Worm (Caenorhabditis elegans) whole organism, young adult: ENCODE data around the gene mrpl-36.

Experiments
- B0035.1 ChIP-seq: sonication (generic microtip); optimal IDR thresholded peaks from 2 replicates; lab custom pipeline; 2016; ENCODE audit warnings: missing genetic modification characterization, mild to moderate bottlenecking, missing compliant biosample characterization, missing genotype, missing genetic modification reagents
- B0336.3 ChIP-seq: fragments of 200-800 bp; sonication (Bioruptor generic); IDR thresholded peaks from 2 replicates; pipeline ENCODE4 v1.3.6; 2022; ENCODE audit warnings: missing genetic modification characterization, missing compliant biosample characterization
- C06A6.2 ChIP-seq: fragments of 200-800 bp; sonication (Bioruptor generic); conservative IDR thresholded peaks from 2 replicates; pipeline ENCODE4 v1.3.6; 2022; ENCODE audit warnings: missing genetic modification characterization, missing compliant biosample characterization
- F23B12.7 ChIP-seq: sonication (generic microtip); optimal IDR thresholded peaks from 2 replicates; lab custom pipeline; 2017; ENCODE audit warnings: missing genetic modification characterization, mild to moderate bottlenecking, missing compliant biosample characterization, antibody characterized with exemption, moderate library complexity; ENCODE audit not compliant: insufficient read depth
- F39B2.1 ChIP-seq: fragments of 200-800 bp; sonication (Bioruptor generic); IDR thresholded peaks from 2 replicates; pipeline ENCODE4 v1.3.6; 2022; ENCODE audit warnings: missing genetic modification reagents, missing genetic modification characterization, missing compliant biosample characterization
- K11D2.4 ChIP-seq: fragments of 200-800 bp; sonication (Bioruptor generic); IDR thresholded peaks from 2 replicates; pipeline ENCODE4 v1.3.6; 2022; ENCODE audit warnings: missing genetic modification reagents, missing genetic modification characterization, missing compliant biosample characterization
- Y95B8A.8 ChIP-seq: fragments of 200-800 bp; sonication (Bioruptor generic); IDR thresholded peaks from 2 replicates; pipeline ENCODE4 v1.3.6; 2022; ENCODE audit warnings: missing genetic modification reagents, missing genetic modification characterization, missing compliant biosample characterization
- akir-1 ChIP-seq: fragments of 200-800 bp; sonication (Bioruptor generic); optimal IDR thresholded peaks from 2 replicates; lab custom pipeline; 2018; ENCODE audit warnings: mild to moderate bottlenecking, missing genetic modification characterization, moderate library complexity, missing compliant biosample characterization
- ama-1 ChIP-seq, 3 experiments: fragments of 150-350 bp in 1 of 3; sonication (generic microtip) in 2 of 3; optimal IDR thresholded peaks; 2 replicates each; lab custom pipeline; 2014 to 2018; ENCODE audit warnings: missing biosample characterization in 2 of 3, missing genetic modification characterization in 2 of 3, missing genetic modification reagents in 2 of 3
- atf-7 ChIP-seq: sonication (generic microtip); optimal IDR thresholded peaks from 2 replicates; lab custom pipeline; 2017; ENCODE audit warnings: mild to moderate bottlenecking, missing genetic modification characterization, missing compliant biosample characterization
- athp-1 ChIP-seq: sonication (generic microtip); optimal IDR thresholded peaks from 2 replicates; lab custom pipeline; 2017; ENCODE audit warnings: mild to moderate bottlenecking, missing genetic modification characterization, missing compliant biosample characterization
- bed-1 ChIP-seq: fragments of 200-800 bp; sonication (Bioruptor generic); IDR thresholded peaks from 2 replicates; pipeline ENCODE4 v1.3.6; 2022; ENCODE audit warnings: missing genetic modification reagents, missing genetic modification characterization, missing compliant biosample characterization
- bed-2 ChIP-seq: fragments of 200-800 bp; sonication (Bioruptor generic); IDR thresholded peaks from 2 replicates; pipeline ENCODE4 v1.3.6; 2022; ENCODE audit warnings: missing genetic modification reagents, missing genetic modification characterization, missing compliant biosample characterization
- ceh-27 ChIP-seq: fragments of 200-800 bp; sonication (Bioruptor generic); optimal IDR thresholded peaks from 2 replicates; lab custom pipeline; 2018; ENCODE audit warnings: mild to moderate bottlenecking, missing genetic modification characterization, moderate library complexity, missing compliant biosample characterization
- ceh-40 ChIP-seq: fragments of 200-800 bp; sonication (Bioruptor generic); IDR thresholded peaks from 2 replicates; pipeline ENCODE4 v1.3.6; 2022; ENCODE audit warnings: missing genetic modification characterization, missing compliant biosample characterization
- chd-7 ChIP-seq: sonication (generic microtip); optimal IDR thresholded peaks from 2 replicates; lab custom pipeline; 2016; ENCODE audit warnings: mild to moderate bottlenecking, missing genetic modification characterization, moderate library complexity, missing compliant biosample characterization
- dpff-1 ChIP-seq: sonication (generic microtip); optimal IDR thresholded peaks from 2 replicates; lab custom pipeline; 2017; ENCODE audit warnings: mild to moderate bottlenecking, missing genetic modification characterization, missing compliant biosample characterization
- efl-1 ChIP-seq: fragments of 150-350 bp; optimal IDR thresholded peaks from 2 replicates; lab custom pipeline; 2014; ENCODE audit warnings: missing biosample characterization, missing genetic modification reagents, missing genetic modification characterization
- egl-18 ChIP-seq: fragments of 200-800 bp; sonication (Bioruptor generic); IDR thresholded peaks from 2 replicates; pipeline ENCODE4 v1.3.6; 2022; ENCODE audit warnings: missing genetic modification reagents, missing genetic modification characterization, missing compliant biosample characterization
- egl-44 ChIP-seq: fragments of 200-800 bp; sonication (Bioruptor generic); IDR thresholded peaks from 2 replicates; pipeline ENCODE4 v1.3.6; 2022; ENCODE audit warnings: missing genetic modification reagents, missing genetic modification characterization, missing compliant biosample characterization
- egrh-3 ChIP-seq: fragments of 200-800 bp; sonication (Bioruptor generic); IDR thresholded peaks from 2 replicates; pipeline ENCODE4 v1.3.6; 2022; ENCODE audit warnings: missing genetic modification reagents, missing genetic modification characterization, missing compliant biosample characterization
- fkh-3 ChIP-seq: sonication (generic microtip); optimal IDR thresholded peaks from 2 replicates; lab custom pipeline; 2016; ENCODE audit warnings: mild to moderate bottlenecking, missing genetic modification characterization, missing compliant biosample characterization
- gei-17 ChIP-seq: fragments of 200-800 bp; sonication (Bioruptor generic); optimal IDR thresholded peaks from 2 replicates; lab custom pipeline; 2018; ENCODE audit warnings: mild to moderate bottlenecking, missing genetic modification characterization, missing compliant biosample characterization
- him-1 ChIP-seq: sonication (generic microtip); optimal IDR thresholded peaks from 2 replicates; lab custom pipeline; 2016; ENCODE audit warnings: missing genotype, missing genetic modification reagents, missing genetic modification characterization, missing compliant biosample characterization
- hsf-1 ChIP-seq: fragments of 200-800 bp; sonication (Bioruptor generic); IDR thresholded peaks from 2 replicates; pipeline ENCODE4 v1.3.6; 2022; ENCODE audit warnings: missing genetic modification reagents, missing genetic modification characterization, missing compliant biosample characterization
- lag-1 ChIP-seq: fragments of 200-800 bp; sonication (Bioruptor generic); IDR thresholded peaks from 2 replicates; pipeline ENCODE4 v1.3.6; 2022; ENCODE audit warnings: missing genetic modification reagents, missing genetic modification characterization, missing compliant biosample characterization
- let-607 ChIP-seq, 2 experiments: fragments of 200-800 bp in 1 of 2; sonication (Bioruptor generic) in 1 of 2; sonication (generic microtip) in 1 of 2; optimal IDR thresholded peaks; 2 replicates each; lab custom pipeline; 2016 to 2018; ENCODE audit warnings: mild to moderate bottlenecking in 2 of 2, missing compliant biosample characterization in 2 of 2, missing genetic modification characterization in 2 of 2, moderate library complexity in 2 of 2, missing genotype in 1 of 2
- lsl-1 ChIP-seq: fragments of 200-800 bp; sonication (Bioruptor generic); optimal IDR thresholded peaks from 2 replicates; lab custom pipeline; 2018; ENCODE audit warnings: mild to moderate bottlenecking, missing genetic modification characterization, moderate library complexity, missing compliant biosample characterization
- lsy-27 ChIP-seq: sonication (generic microtip); optimal IDR thresholded peaks from 2 replicates; lab custom pipeline; 2017; ENCODE audit warnings: missing genetic modification characterization, mild to moderate bottlenecking, missing compliant biosample characterization, antibody characterized with exemption, missing genotype, borderline replicate concordance; ENCODE audit not compliant: insufficient read depth
- madf-3 ChIP-seq: fragments of 200-800 bp; sonication (Bioruptor generic); IDR thresholded peaks from 2 replicates; pipeline ENCODE4 v1.3.6; 2022; ENCODE audit warnings: missing genetic modification reagents, missing genetic modification characterization, missing compliant biosample characterization
- mcd-1 ChIP-seq: fragments of 200-800 bp; sonication (Bioruptor generic); IDR thresholded peaks from 2 replicates; pipeline ENCODE4 v1.3.6; 2022; ENCODE audit warnings: missing genetic modification reagents, missing genetic modification characterization, missing compliant biosample characterization
- nfyb-1 ChIP-seq: fragments of 200-800 bp; sonication (Bioruptor generic); IDR thresholded peaks from 2 replicates; pipeline ENCODE4 v1.3.6; 2022; ENCODE audit warnings: missing genetic modification reagents, missing genetic modification characterization, missing compliant biosample characterization
- repo-1 ChIP-seq: sonication (generic microtip); optimal IDR thresholded peaks from 2 replicates; lab custom pipeline; 2017; ENCODE audit warnings: mild to moderate bottlenecking, missing genetic modification characterization, missing compliant biosample characterization
- snpc-1.3 ChIP-seq: sonication (generic microtip); optimal IDR thresholded peaks from 2 replicates; lab custom pipeline; 2017; ENCODE audit warnings: missing genetic modification characterization, mild to moderate bottlenecking, missing compliant biosample characterization, antibody characterized with exemption, moderate library complexity, missing genotype, missing genetic modification reagents; ENCODE audit not compliant: insufficient read depth
- snpc-3.4 ChIP-seq: sonication (generic microtip); optimal IDR thresholded peaks from 2 replicates; lab custom pipeline; 2017; ENCODE audit warnings: missing genetic modification characterization, mild to moderate bottlenecking, missing compliant biosample characterization, antibody characterized with exemption, moderate library complexity, missing genotype, missing genetic modification reagents
- sptf-2 ChIP-seq: fragments of 200-800 bp; sonication (Bioruptor generic); optimal IDR thresholded peaks from 2 replicates; lab custom pipeline; 2018; ENCODE audit warnings: mild to moderate bottlenecking, missing genetic modification characterization, missing compliant biosample characterization
- tbx-9 ChIP-seq: sonication (generic microtip); optimal IDR thresholded peaks from 2 replicates; lab custom pipeline; 2016; ENCODE audit warnings: borderline replicate concordance, missing genetic modification characterization, inconsistent platforms, missing compliant biosample characterization
- tlf-1 ChIP-seq: fragments of 200-800 bp; sonication (Bioruptor generic); optimal IDR thresholded peaks from 2 replicates; lab custom pipeline; 2018; ENCODE audit warnings: mild to moderate bottlenecking, missing genetic modification characterization, missing compliant biosample characterization
- xnd-1 ChIP-seq: sonication (generic microtip); optimal IDR thresholded peaks from 2 replicates; lab custom pipeline; 2016; ENCODE audit warnings: missing genotype, missing genetic modification reagents, missing genetic modification characterization, missing compliant biosample characterization
- zim-3 ChIP-seq: sonication (generic microtip); optimal IDR thresholded peaks from 2 replicates; lab custom pipeline; 2017; ENCODE audit warnings: mild to moderate bottlenecking, missing genetic modification characterization, moderate library complexity, missing compliant biosample characterization
- ztf-22 ChIP-seq: fragments of 200-800 bp; sonication (Bioruptor generic); optimal IDR thresholded peaks from 2 replicates; lab custom pipeline; 2018; ENCODE audit warnings: mild to moderate bottlenecking, missing genetic modification characterization, moderate library complexity, missing compliant biosample characterization
- ztf-6 ChIP-seq: fragments of 200-800 bp; sonication (Bioruptor generic); IDR thresholded peaks from 2 replicates; pipeline ENCODE4 v1.3.6; 2022; ENCODE audit warnings: missing genetic modification reagents, missing genetic modification characterization, missing compliant biosample characterization

The mrpl-36 gene

DNA sequence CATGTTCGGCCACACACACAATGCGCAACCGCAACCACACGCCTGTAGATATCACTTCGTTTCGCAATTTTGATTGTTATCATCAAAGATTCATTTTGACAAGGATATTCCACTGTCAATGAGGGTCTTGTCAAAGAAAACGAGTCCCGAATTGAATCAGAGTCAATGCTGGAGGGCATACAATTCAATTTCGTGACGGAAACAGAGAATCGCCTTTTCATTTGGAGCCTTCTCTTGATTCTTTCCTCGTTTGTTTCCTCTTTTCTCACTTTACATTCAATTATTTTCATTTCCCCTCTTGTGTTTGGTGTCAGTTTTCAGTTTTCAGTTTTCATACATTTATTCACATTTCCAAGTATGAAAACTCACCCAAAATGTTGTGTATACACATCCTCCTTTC is 19.4 kb upstream of the mrpl-36 start:
- no peak for TF ChIP-seq nfyb-1 (GFP tag; lab: Robert Waterston, UW)
- TF ChIP-seq K11D2.4 (GFP tag; lab: Robert Waterston, UW): no peak
- no peak for TF ChIP-seq zim-3 (tag; lab: Kevin White, UChicago)
- TF ChIP-seq F23B12.7 (tag; lab: Kevin White, UChicago): no peak
- no peak for TF ChIP-seq atf-7 (tag; lab: Kevin White, UChicago)
- no peak for TF ChIP-seq ama-1 (optimal IDR thresholded peaks at IDR 0.05; lab: Kevin White, UChicago)
- TF ChIP-seq ama-1 (GFP tag; optimal IDR thresholded peaks at IDR 0.05; lab: Kevin White, UChicago): no peak

DNA sequence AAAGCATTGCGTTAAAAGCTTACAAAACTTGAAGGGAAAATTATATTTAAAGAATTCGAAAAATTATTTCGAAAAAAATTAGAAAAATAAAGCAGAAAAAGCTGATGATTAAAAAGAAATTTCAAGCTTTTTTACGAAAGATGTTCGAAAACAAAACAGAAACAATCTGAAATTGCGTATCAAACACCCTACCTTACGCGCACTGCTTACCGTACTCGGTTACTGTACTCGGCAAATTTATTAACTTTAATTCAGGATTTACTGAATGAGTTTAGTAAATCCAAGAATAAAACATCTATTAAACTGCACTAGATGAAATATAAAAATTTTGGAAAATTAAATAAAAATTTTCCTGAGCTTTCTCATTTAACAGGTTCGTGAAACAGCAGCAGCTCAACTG is 14.6 kb upstream of the mrpl-36 start:
- TF ChIP-seq let-607 (tag; optimal IDR thresholded peaks at IDR 0.05; lab: Kevin White, UChicago) (no peak), lsl-1 (GFP tag; lab: Kevin White, UChicago) (peak; percentile 83), snpc-3.4 (tag; lab: Kevin White, UChicago) (no peak)

DNA sequence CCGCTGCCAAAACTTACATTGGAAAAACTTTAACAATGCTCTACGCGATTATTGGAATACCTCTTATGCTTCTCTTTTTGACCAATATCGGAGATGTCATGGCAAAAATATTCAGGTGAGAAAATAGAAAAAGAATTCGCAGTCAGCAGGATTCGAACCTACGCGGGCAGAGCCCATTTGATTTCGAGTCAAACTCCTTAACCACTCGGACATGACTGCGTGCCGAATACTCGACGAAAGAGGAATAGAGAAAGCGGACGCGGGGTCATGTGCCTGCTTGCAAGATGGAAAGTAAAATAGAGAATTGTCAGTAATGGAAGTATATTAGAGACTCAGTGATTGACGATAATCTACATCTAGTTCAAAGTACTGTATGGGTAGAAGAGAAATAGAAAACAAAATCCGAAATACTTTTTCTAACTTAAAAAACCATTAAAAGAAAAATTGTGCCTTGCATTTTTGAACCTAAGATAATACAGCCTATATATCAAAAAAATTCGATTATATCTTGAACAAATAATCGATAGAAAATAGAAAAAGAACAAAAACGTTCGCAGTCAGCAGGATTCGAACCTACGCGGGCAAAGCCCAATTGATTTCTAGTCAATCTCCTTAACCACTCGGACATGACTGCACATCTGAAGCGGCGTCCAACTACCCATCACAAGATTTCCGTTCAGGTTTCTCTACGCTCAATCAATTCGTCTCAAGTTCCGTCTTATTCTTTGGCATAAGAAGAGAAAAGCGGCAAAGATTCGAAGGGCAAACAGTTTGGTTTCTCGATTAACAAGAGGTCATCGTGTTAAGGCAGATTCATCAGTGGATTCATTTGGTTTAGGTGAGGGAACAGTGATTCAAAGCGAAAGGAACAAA is 13.8 kb upstream of the mrpl-36 start:
- peak; percentile 72 for TF ChIP-seq athp-1
- no peak for TF ChIP-seq ztf-22 (GFP tag; lab: Kevin White, UChicago)
- TF ChIP-seq tbx-9: no peak
- peak; percentile 23 for TF ChIP-seq tlf-1
- TF ChIP-seq him-1 (tag; lab: Kevin White, UChicago): peak; percentile 58
- TF ChIP-seq bed-1 (GFP tag; lab: Robert Waterston, UW): no peak
- TF ChIP-seq ceh-40 (GFP tag; lab: Robert Waterston, UW): peak; percentile 82; the same call in 1 of the 2 replicates
- TF ChIP-seq efl-1 (GFP tag; lab: Kevin White, UChicago): no peak
- no peak for TF ChIP-seq C06A6.2 (GFP tag; lab: Robert Waterston, UW)
- TF ChIP-seq akir-1 (GFP tag; lab: Kevin White, UChicago): no peak
- no peak for TF ChIP-seq egrh-3
- TF ChIP-seq Y95B8A.8 (GFP tag; lab: Robert Waterston, UW): peak; percentile 81; the same call in 1 of the 2 replicates
- no peak for TF ChIP-seq bed-2 (GFP tag; lab: Robert Waterston, UW)
- peak; percentile 54 for TF ChIP-seq lsl-1 (GFP tag; lab: Kevin White, UChicago)
- no peak for TF ChIP-seq ztf-6 (GFP tag; lab: Robert Waterston, UW)
- TF ChIP-seq F39B2.1 (GFP tag; lab: Robert Waterston, UW): 0 out of 2 replicates have a peak, but pooled peaks have one; percentile 29
- TF ChIP-seq fkh-3 (tag; lab: Kevin White, UChicago): no peak
- no peak for TF ChIP-seq B0035.1 (tag; lab: Kevin White, UChicago)
- TF ChIP-seq repo-1 (tag; lab: Kevin White, UChicago): no peak
- TF ChIP-seq egl-18: no peak
- peak; percentile 72 for TF ChIP-seq mcd-1 (GFP tag; lab: Robert Waterston, UW)
- TF ChIP-seq xnd-1 (tag; lab: Kevin White, UChicago): no peak
- TF ChIP-seq ceh-27 (GFP tag; lab: Kevin White, UChicago): peak; percentile 59
- peak; percentile 75; the same call in 1 of the 2 replicates for TF ChIP-seq egl-44
- TF ChIP-seq lag-1 (GFP tag; lab: Robert Waterston, UW): no peak
- TF ChIP-seq snpc-1.3 (tag; lab: Kevin White, UChicago): peak; percentile 53
- TF ChIP-seq sptf-2 (GFP tag; lab: Kevin White, UChicago): no peak
- no peak for TF ChIP-seq lsy-27 (tag; lab: Kevin White, UChicago)
- TF ChIP-seq hsf-1 (GFP tag; lab: Robert Waterston, UW): peak; percentile 66
- TF ChIP-seq gei-17 (GFP tag; lab: Kevin White, UChicago): no peak
- TF ChIP-seq chd-7 (tag; lab: Kevin White, UChicago): peak; percentile 74
- TF ChIP-seq madf-3 (GFP tag; lab: Robert Waterston, UW): peak; percentile 54; the same call in 1 of the 2 replicates
- peak; percentile 79 for TF ChIP-seq B0336.3 (GFP tag; lab: Robert Waterston, UW)
- TF ChIP-seq dpff-1 (tag; lab: Kevin White, UChicago): no peak
